Worm (Caenorhabditis elegans) whole organism, L2 larva: Measurements from ENCODE around the gene bath-4.

Source experiments
- C34F6.9 ChIP-seq: fragments of 150-350 bp; optimal IDR thresholded peaks from 2 replicates; lab custom pipeline; 2014; ENCODE audit warnings: missing biosample characterization, missing genetic modification characterization
- R02D3.7 ChIP-seq: fragments of 150-350 bp; optimal IDR thresholded peaks from 2 replicates; lab custom pipeline; 2014; ENCODE audit warnings: missing biosample characterization, missing genetic modification characterization
- Y55F3AM.14 ChIP-seq: fragments of 200-800 bp; sonication (Bioruptor generic); optimal IDR thresholded peaks from 2 replicates; lab custom pipeline; 2018; ENCODE audit warnings: mild to moderate bottlenecking, missing genetic modification characterization, missing compliant biosample characterization
- ZK546.5 ChIP-seq: sonication (generic microtip); optimal IDR thresholded peaks from 2 replicates; lab custom pipeline; 2017; ENCODE audit warnings: missing biosample characterization, missing genetic modification characterization
- alr-1 ChIP-seq: fragments of 150-350 bp; optimal IDR thresholded peaks from 2 replicates; lab custom pipeline; 2014; ENCODE audit warnings: missing biosample characterization, missing genetic modification characterization
- aly-2 ChIP-seq: fragments of 150-350 bp; optimal IDR thresholded peaks from 2 replicates; lab custom pipeline; 2014; ENCODE audit warnings: missing biosample characterization, missing genetic modification characterization
- ama-1 ChIP-seq: fragments of 150-350 bp; optimal IDR thresholded peaks from 2 replicates; lab custom pipeline; 2018; ENCODE audit warnings: inconsistent platforms
- blmp-1 ChIP-seq: sonication (generic microtip); optimal IDR thresholded peaks from 2 replicates; lab custom pipeline; 2017; ENCODE audit warnings: missing genetic modification characterization, mild to moderate bottlenecking, missing compliant biosample characterization, antibody characterized with exemption, moderate library complexity; ENCODE audit not compliant: insufficient read depth
- ceh-16 ChIP-seq: fragments of 150-350 bp; optimal IDR thresholded peaks from 2 replicates; lab custom pipeline; 2014; ENCODE audit warnings: missing biosample characterization, missing genetic modification characterization
- ceh-82 ChIP-seq: fragments of 150-350 bp; optimal IDR thresholded peaks from 2 replicates; lab custom pipeline; 2014; ENCODE audit warnings: missing biosample characterization, missing genetic modification characterization
- dmd-4 ChIP-seq: sonication (generic microtip); optimal IDR thresholded peaks from 2 replicates; lab custom pipeline; 2017; ENCODE audit warnings: missing biosample characterization, missing genetic modification characterization
- elt-1 ChIP-seq: fragments of 150-350 bp; optimal IDR thresholded peaks from 2 replicates; lab custom pipeline; 2014; ENCODE audit warnings: missing biosample characterization, missing genetic modification characterization
- elt-3 ChIP-seq: sonication (generic microtip); optimal IDR thresholded peaks from 2 replicates; lab custom pipeline; 2017; ENCODE audit warnings: missing biosample characterization, missing genetic modification characterization
- fos-1 ChIP-seq: fragments of 150-350 bp; optimal IDR thresholded peaks from 2 replicates; lab custom pipeline; 2014; ENCODE audit warnings: missing biosample characterization, missing genetic modification characterization
- lin-13 ChIP-seq: fragments of 150-350 bp; optimal IDR thresholded peaks from 2 replicates; lab custom pipeline; 2014; ENCODE audit warnings: missing biosample characterization, missing genetic modification reagents, missing genetic modification characterization
- lin-39 ChIP-seq: fragments of 150-350 bp; optimal IDR thresholded peaks from 2 replicates; lab custom pipeline; 2014; ENCODE audit warnings: missing biosample characterization, missing genetic modification reagents, missing genetic modification characterization
- mab-5 ChIP-seq: fragments of 150-350 bp; optimal IDR thresholded peaks from 2 replicates; lab custom pipeline; 2014; ENCODE audit warnings: missing biosample characterization, missing genetic modification characterization
- mbf-1 ChIP-seq: sonication (generic microtip); optimal IDR thresholded peaks from 2 replicates; lab custom pipeline; 2017; ENCODE audit warnings: missing biosample characterization, missing genetic modification characterization
- mdl-1 ChIP-seq, 2 experiments: fragments of 150-350 bp in 1 of 2; sonication (generic microtip) in 1 of 2; optimal IDR thresholded peaks; 2 replicates each; lab custom pipeline; 2017; ENCODE audit warnings: missing biosample characterization in 2 of 2, missing genetic modification characterization in 2 of 2
- nhr-10 ChIP-seq: sonication (generic microtip); optimal IDR thresholded peaks from 2 replicates; lab custom pipeline; 2017; ENCODE audit warnings: missing biosample characterization, missing genetic modification characterization
- nhr-129 ChIP-seq: fragments of 150-350 bp; optimal IDR thresholded peaks from 2 replicates; lab custom pipeline; 2014; ENCODE audit warnings: missing biosample characterization, missing genetic modification characterization
- nhr-237 ChIP-seq: fragments of 150-350 bp; optimal IDR thresholded peaks from 2 replicates; lab custom pipeline; 2014; ENCODE audit warnings: missing biosample characterization, missing genetic modification characterization
- nhr-25 ChIP-seq: fragments of 150-350 bp; sonication (generic microtip); optimal IDR thresholded peaks from 3 replicates; lab custom pipeline; 2014; ENCODE audit warnings: missing biosample characterization, missing genetic modification characterization
- nhr-77 ChIP-seq: fragments of 150-350 bp; optimal IDR thresholded peaks from 2 replicates; lab custom pipeline; 2014; ENCODE audit warnings: missing biosample characterization, missing genetic modification characterization
- peb-1 ChIP-seq: fragments of 150-350 bp; optimal IDR thresholded peaks from 2 replicates; lab custom pipeline; 2014; ENCODE audit warnings: missing biosample characterization, missing genetic modification characterization
- sem-4 ChIP-seq: fragments of 150-350 bp; optimal IDR thresholded peaks from 2 replicates; lab custom pipeline; 2014; ENCODE audit warnings: missing biosample characterization, missing genetic modification reagents, missing genetic modification characterization
- skn-1 ChIP-seq: sonication (generic microtip); optimal IDR thresholded peaks from 2 replicates; lab custom pipeline; 2017; ENCODE audit warnings: missing biosample characterization, missing genetic modification characterization
- sma-9 ChIP-seq, 2 experiments: fragments of 150-350 bp in 1 of 2; sonication (generic microtip) in 1 of 2; optimal IDR thresholded peaks; 2 replicates each; lab custom pipeline; 2014 to 2016; ENCODE audit warnings: missing genetic modification characterization in 2 of 2, mild to moderate bottlenecking in 1 of 2, missing biosample characterization in 1 of 2, missing compliant biosample characterization in 1 of 2, missing genetic modification reagents in 1 of 2, moderate library complexity in 1 of 2
- snpc-4 ChIP-seq: fragments of 150-350 bp; optimal IDR thresholded peaks from 2 replicates; lab custom pipeline; 2014; ENCODE audit warnings: missing biosample characterization, missing genetic modification characterization
- unc-39 ChIP-seq: fragments of 150-350 bp; optimal IDR thresholded peaks from 2 replicates; lab custom pipeline; 2014; ENCODE audit warnings: missing biosample characterization, missing genetic modification characterization
- unc-55 ChIP-seq: fragments of 150-350 bp; sonication (generic microtip); optimal IDR thresholded peaks from 3 replicates; lab custom pipeline; 2014; ENCODE audit warnings: missing biosample characterization, missing genetic modification reagents, missing genetic modification characterization
- unc-62 ChIP-seq: fragments of 150-350 bp; optimal IDR thresholded peaks from 2 replicates; lab custom pipeline; 2014; ENCODE audit warnings: missing biosample characterization, missing genetic modification reagents, missing genetic modification characterization
- zag-1 ChIP-seq: fragments of 150-350 bp; optimal IDR thresholded peaks from 2 replicates; lab custom pipeline; 2014; ENCODE audit warnings: missing biosample characterization, missing genetic modification characterization
- ztf-1 ChIP-seq: fragments of 200-800 bp; sonication (Bioruptor generic); conservative IDR thresholded peaks from 2 replicates; pipeline ENCODE4 v1.3.6; 2022; ENCODE audit warnings: missing genetic modification characterization, missing compliant biosample characterization
- ztf-4 ChIP-seq: fragments of 150-350 bp; optimal IDR thresholded peaks from 2 replicates; lab custom pipeline; 2014; ENCODE audit warnings: missing biosample characterization, missing genetic modification characterization

Gene bath-4

DNA sequence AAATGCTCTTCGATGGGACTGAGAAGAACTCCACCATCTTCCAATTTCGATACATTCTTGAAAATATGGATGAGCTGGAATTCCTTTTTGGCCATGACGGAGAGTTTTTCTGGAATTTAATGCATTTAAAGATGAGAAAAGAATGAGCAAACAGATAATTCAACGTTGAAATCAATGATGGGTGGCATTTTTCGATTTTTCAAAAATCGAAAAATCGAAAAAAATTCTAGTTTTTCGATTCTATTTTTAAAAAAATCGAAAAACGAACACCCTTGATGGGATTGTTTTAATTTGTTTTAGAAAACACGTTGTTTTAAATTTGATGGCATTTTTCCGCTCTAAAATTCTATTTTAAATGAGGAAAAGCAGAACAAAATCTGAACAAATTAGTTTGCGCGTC, 5.0 kb downstream of the bath-4 start, which contains the start of gene math-31:
TSS of gene math-31 (minus strand) at position 101 of the 400 bp plus-strand sequence.
- no peak for TF ChIP-seq elt-1 (tag; lab: Kevin White, UChicago)

DNA sequence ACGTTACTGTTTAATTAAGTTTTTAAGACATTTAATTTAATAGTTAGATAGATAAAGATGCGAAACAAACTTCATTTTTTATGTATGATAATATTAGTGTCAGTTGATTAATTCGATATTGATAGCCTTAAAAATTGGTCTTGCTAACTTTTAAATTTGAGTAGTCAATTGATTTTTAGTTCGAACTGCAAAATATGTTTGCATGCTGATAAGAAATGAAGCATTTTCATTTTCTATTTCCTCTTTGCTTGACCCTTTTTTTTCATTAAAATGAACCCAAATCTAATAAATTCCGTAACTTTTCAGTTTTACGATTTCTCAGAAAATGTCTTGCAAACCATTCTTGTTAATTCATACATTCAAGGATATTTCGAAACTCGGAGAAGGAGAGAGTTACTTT, 12.7 kb downstream of the bath-4 start, which contains the start of gene math-22:
TSS of gene math-22 (plus strand) at position 301 of the 400 bp plus-strand sequence.
- TF ChIP-seq ceh-16 (tag; lab: Kevin White, UChicago) (no peak), fos-1 (peak; percentile 23)

DNA sequence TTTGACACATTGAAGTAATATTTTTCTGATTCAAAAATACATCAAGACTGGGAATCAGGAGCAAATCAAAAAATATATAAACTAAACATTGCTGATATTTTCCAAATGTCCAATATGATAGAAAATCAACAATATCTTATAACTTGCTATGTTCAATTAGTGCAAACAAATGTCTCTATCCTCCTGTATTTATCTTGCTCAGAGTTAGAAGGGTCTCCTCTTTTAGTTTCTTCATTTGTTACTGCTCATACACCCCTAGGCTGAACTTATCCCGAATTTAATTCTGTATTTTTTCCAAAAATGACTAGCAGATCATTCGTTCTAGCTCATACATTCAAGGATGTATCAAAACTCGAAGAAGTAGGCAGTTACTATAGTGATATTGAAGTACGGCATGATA, 15.8 kb downstream of the bath-4 start, which contains the start of gene math-23:
TSS of gene math-23 (plus strand) at position 301 of the 400 bp plus-strand sequence.
- TF ChIP-seq aly-2 (tag; lab: Kevin White, UChicago) (no peak), Y55F3AM.14 (GFP tag; lab: Kevin White, UChicago) (no peak), nhr-237 (tag; lab: Kevin White, UChicago) (no peak), mbf-1 (tag; lab: Kevin White, UChicago) (no peak), R02D3.7 (tag; lab: Kevin White, UChicago) (no peak), nhr-129 (tag; lab: Kevin White, UChicago) (no peak), blmp-1 (tag; lab: Kevin White, UChicago) (no peak), ceh-82 (tag; lab: Kevin White, UChicago) (no peak), nhr-25 (tag; lab: Kevin White, UChicago) (no peak), peb-1 (tag; lab: Kevin White, UChicago) (no peak), zag-1 (tag; lab: Kevin White, UChicago) (no peak), sem-4 (tag; lab: Kevin White, UChicago) (no peak), ztf-1 (no peak), lin-13 (GFP tag; lab: Kevin White, UChicago) (no peak), dmd-4 (tag; lab: Kevin White, UChicago) (no peak), nhr-77 (no peak), unc-39 (tag; lab: Kevin White, UChicago) (no peak), ZK546.5 (no peak), nhr-10 (no peak), mab-5 (tag; lab: Kevin White, UChicago) (no peak)
- TF ChIP-seq, all 48 proteins: peak for 0

DNA sequence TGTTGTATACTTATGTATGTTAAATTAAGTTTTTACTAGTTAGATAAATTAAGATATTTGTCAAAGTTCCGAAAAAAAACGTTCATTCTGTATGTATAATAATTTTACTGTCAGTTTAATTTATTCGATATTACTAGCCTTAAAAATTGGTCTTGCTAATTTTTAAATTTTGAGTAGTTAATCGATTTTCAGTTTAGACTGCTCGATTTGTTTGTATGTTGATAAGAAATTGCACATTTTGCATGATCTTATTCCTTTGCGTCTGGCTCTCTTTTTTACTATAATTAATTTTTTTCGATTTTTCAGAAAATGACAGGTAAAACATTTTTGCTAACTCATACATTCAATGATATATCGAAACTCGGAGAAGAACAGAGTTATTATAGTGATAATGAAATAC, 17.8 kb downstream of the bath-4 start, which contains the start of gene math-24:
TSS of gene math-24 (plus strand) at position 301 of the 400 bp plus-strand sequence.
- TF ChIP-seq unc-39 (tag; lab: Kevin White, UChicago), result no peak
- TF ChIP-seq lin-39 (tag; lab: Kevin White, UChicago), result no peak
- no peak for TF ChIP-seq ztf-4 (tag; lab: Kevin White, UChicago)
- TF ChIP-seq unc-62 (GFP tag; lab: Kevin White, UChicago), result no peak
- no peak for TF ChIP-seq elt-3
- no peak for TF ChIP-seq sma-9 (GFP tag; optimal IDR thresholded peaks at IDR 0.05; lab: Kevin White, UChicago)
- no peak for TF ChIP-seq sma-9 (tag; optimal IDR thresholded peaks at IDR 0.05; lab: Kevin White, UChicago)
- TF ChIP-seq unc-55, result no peak
- TF ChIP-seq C34F6.9 (tag; lab: Kevin White, UChicago), result no peak
- no peak for TF ChIP-seq mdl-1 (tag; optimal IDR thresholded peaks at IDR 0.05; lab: Kevin White, UChicago)
- TF ChIP-seq ama-1, result no peak
- no peak for TF ChIP-seq sem-4 (tag; lab: Kevin White, UChicago)
- no peak for TF ChIP-seq alr-1
- TF ChIP-seq aly-2 (tag; lab: Kevin White, UChicago), result no peak
- no peak for TF ChIP-seq snpc-4 (tag; lab: Kevin White, UChicago)
- no peak for TF ChIP-seq zag-1 (tag; lab: Kevin White, UChicago)

DNA sequence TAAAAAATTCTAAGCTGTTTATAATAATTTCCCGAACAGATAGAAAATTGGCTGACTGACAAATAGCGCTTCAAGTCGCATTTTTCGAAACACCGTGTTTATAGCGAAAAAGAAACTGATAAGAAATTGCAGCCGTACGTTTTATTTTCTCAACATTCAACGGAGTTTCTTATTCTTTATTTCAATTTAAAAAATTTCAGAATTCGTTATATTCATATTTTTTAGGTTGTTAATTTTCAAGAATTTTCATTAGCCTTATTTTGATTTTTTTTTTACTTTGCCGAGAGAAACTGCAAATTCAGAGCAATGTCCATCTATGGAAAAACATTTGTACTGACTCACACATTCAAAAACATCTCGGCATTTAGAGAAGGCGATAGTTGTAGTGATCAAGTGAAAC, 19.8 kb downstream of the bath-4 start, which contains the start of gene C46F9.6:
TSS of gene C46F9.6 (plus strand) at position 301 of the 400 bp plus-strand sequence.
- TF ChIP-seq mbf-1 (tag; lab: Kevin White, UChicago), result no peak
- no peak for TF ChIP-seq skn-1 (tag; lab: Kevin White, UChicago)
- no peak for TF ChIP-seq lin-39 (tag; lab: Kevin White, UChicago)
- no peak for TF ChIP-seq sma-9 (GFP tag; optimal IDR thresholded peaks at IDR 0.05; lab: Kevin White, UChicago)
- no peak for TF ChIP-seq sma-9 (tag; optimal IDR thresholded peaks at IDR 0.05; lab: Kevin White, UChicago)
- no peak for TF ChIP-seq Y55F3AM.14 (GFP tag; lab: Kevin White, UChicago)
- TF ChIP-seq fos-1, result peak; percentile 9
- TF ChIP-seq nhr-10, result no peak
